Fruit fly (Drosophila melanogaster) whole organism, adult: Measurements from ENCODE around the gene CG31321.

Experiments used
- CG11617 ChIP-seq: fragments of 200-800 bp; sonication (Bioruptor generic); optimal IDR thresholded peaks from 2 replicates; lab custom pipeline; 2017; ENCODE audit warnings: mild to moderate bottlenecking, missing biosample characterization, missing genetic modification reagents, missing genetic modification characterization
- CG12768 ChIP-seq: fragments of 200-800 bp; sonication (Bioruptor generic); optimal IDR thresholded peaks from 2 replicates; lab custom pipeline; 2017; ENCODE audit warnings: missing biosample characterization, missing genetic modification characterization, mild to moderate bottlenecking, moderate library complexity, missing genetic modification reagents
- CG33017 ChIP-seq: fragments of 200-800 bp; sonication (Bioruptor generic); optimal IDR thresholded peaks from 2 replicates; lab custom pipeline; 2018; ENCODE audit warnings: missing biosample characterization, mild to moderate bottlenecking, missing genetic modification characterization, moderate library complexity
- CG5204 ChIP-seq: fragments of 200-800 bp; sonication (Bioruptor generic); optimal IDR thresholded peaks from 2 replicates; lab custom pipeline; 2016; ENCODE audit warnings: missing biosample characterization, missing genetic modification characterization
- CG7101 ChIP-seq: fragments of 200-800 bp; sonication (Bioruptor generic); optimal IDR thresholded peaks from 2 replicates; lab custom pipeline; 2018; ENCODE audit warnings: missing biosample characterization, mild to moderate bottlenecking, missing genetic modification characterization, moderate library complexity
- Clk ChIP-seq: fragments of 200-800 bp; sonication (Bioruptor generic); optimal IDR thresholded peaks from 2 replicates; lab custom pipeline; 2017; ENCODE audit warnings: missing biosample characterization, missing genetic modification characterization
- Mnt ChIP-seq: fragments of 200-800 bp; sonication (Bioruptor generic); optimal IDR thresholded peaks from 2 replicates; lab custom pipeline; 2016; ENCODE audit warnings: missing biosample characterization, mild to moderate bottlenecking, missing genetic modification characterization
- cnc ChIP-seq, 2 experiments: fragments of >200 bp; optimal IDR thresholded peaks; 2 replicates each; lab custom pipeline; 2017
- pad ChIP-seq: fragments of 200-800 bp; sonication (Bioruptor generic); optimal IDR thresholded peaks from 3 replicates; lab custom pipeline; 2017; ENCODE audit warnings: missing biosample characterization, missing genetic modification characterization, mild to moderate bottlenecking, moderate library complexity, missing genetic modification reagents

DNA sequence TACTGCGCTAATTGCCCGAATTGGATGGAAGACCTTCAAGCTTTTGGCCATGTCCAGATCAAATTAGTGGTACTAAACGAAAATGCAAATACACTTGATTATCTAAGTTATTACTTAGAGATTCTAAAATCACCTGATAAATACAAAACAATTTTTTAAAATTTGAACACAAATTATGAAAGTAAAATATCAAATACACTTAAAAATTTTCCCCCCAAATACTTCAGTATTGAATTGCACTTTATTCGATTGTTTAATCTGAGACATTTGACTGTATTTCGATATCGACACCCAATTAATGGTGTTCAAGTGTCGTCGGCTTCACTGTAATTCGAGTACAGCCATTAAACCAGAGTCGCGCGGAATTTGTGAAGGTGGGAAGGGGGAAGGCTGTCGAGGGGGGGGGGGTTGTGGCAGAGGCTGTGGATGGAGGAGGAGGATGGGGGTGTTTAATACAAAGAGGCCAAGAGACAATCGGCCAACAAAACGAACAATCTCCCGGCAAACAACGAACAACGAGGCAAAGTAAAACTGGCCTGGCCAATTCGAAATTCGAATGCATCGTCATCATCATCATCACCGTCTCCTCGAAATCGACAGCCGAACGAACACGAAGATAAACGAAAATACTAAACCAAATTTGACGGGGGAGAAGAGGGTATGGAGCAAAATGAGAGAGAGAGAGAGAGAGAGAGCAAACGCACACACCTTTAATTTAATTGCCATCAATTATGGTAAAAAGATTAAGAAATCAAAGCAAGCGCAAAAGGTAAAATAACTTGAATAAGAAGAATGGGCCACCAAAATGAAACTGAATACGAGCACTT lies 27.7 kb upstream of the CG31321 start:
- no peak for TF ChIP-seq CG12768 (GFP tag; lab: Kevin White, UChicago)
- no peak for TF ChIP-seq cnc (optimal IDR thresholded peaks at IDR 0.05; lab: Kevin White, UChicago)
- no peak for TF ChIP-seq CG11617 (GFP tag; lab: Kevin White, UChicago)
- TF ChIP-seq pad (GFP tag; lab: Kevin White, UChicago), result no peak
- no peak for TF ChIP-seq CG7101 (tag; lab: Kevin White, UChicago)
- TF ChIP-seq Mnt (GFP tag; lab: Kevin White, UChicago), result no peak
- TF ChIP-seq Clk, result no peak
- no peak for TF ChIP-seq CG5204
- TF ChIP-seq CG33017, result no peak
